Worm (Caenorhabditis elegans): Measurements from ENCODE around the gene dyf-7.

ce11 chrX:9674799-9675198, 23.7 kb upstream of the dyf-7 start, which contains the start of gene C43C3.4:
- TF ChIP-seq mdl-1 (tag; optimal IDR thresholded peaks at IDR 0.05): no peak
- no peak for TF ChIP-seq fos-1 (tag; optimal IDR thresholded peaks at IDR 0.05)
- no peak for TF ChIP-seq nhr-11 (tag; optimal IDR thresholded peaks at IDR 0.05)
- TF ChIP-seq hlh-11 (tag; optimal IDR thresholded peaks at IDR 0.05): no peak
- TF ChIP-seq skn-1 (tag; optimal IDR thresholded peaks at IDR 0.05): no peak
- no peak for TF ChIP-seq pqm-1 (tag; optimal IDR thresholded peaks at IDR 0.05)
- no peak for TF ChIP-seq pha-4 (GFP tag; IDR thresholded peaks at IDR 0.05)
- no peak for TF ChIP-seq pha-4 (tag; optimal IDR thresholded peaks at IDR 0.05)
- TF ChIP-seq snpc-4 (tag; optimal IDR thresholded peaks at IDR 0.05): no peak
- no peak for TF ChIP-seq jun-1 (tag; optimal IDR thresholded peaks at IDR 0.05)
- TF ChIP-seq unc-62 (GFP tag; optimal IDR thresholded peaks at IDR 0.05 in 1 of 2): no peak
- TF ChIP-seq unc-62 (tag; optimal IDR thresholded peaks at IDR 0.05): no peak
- no peak for TF ChIP-seq ama-1 (optimal IDR thresholded peaks at IDR 0.05)
- no peak for TF ChIP-seq nhr-237 (tag; optimal IDR thresholded peaks at IDR 0.05)
